Fruit fly (Drosophila melanogaster) whole organism, larva: ENCODE results near the gene CG3919.

ENCODE experiments used
- noc ChIP-seq: fragments of 200-800 bp; sonication (Bioruptor generic); optimal IDR thresholded peaks from 3 replicates; lab custom pipeline; 2019; ENCODE audit warnings: missing biosample characterization, mild to moderate bottlenecking, missing genetic modification characterization, moderate library complexity

CG3919 gene

DNA sequence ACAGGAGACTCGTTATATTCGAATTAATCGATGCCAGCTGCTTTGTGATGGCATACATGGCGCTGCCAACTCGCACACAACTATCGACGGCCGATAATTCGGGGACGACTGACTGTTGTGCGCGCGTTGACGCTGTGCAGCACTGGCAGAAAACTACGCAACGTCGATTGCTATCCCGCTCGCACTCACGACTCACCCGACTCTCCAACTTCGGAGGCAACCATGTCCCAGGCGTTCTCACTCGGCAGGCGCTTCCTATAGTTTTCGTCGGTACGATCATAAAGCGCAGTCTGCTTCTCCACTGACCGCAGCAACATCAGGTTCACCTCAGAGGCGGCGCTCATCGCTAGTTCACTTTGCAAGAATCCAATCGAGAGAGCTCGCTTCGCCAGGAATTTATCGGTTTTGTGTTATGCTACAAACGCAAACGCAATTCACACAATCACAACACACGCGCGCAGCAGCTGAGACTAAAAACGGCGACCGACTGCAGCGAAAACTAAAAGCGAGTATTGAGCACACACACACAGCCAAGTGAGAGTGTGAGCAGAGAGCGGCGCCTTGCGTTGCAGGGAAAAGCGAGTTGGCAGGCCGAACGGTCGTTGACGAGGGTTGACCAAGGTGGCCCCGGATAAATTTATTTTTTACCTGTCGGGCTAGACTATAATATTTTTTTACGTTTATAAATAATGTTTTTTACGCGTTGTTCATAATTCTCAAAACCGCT is 844 bp upstream of the CG3919 start, which contains the start of gene stwl:
stwl (minus strand) TSS at position 521 of the 727 bp plus-strand sequence.
- TF ChIP-seq noc (tag; lab: Kevin White, UChicago): no peak

DNA sequence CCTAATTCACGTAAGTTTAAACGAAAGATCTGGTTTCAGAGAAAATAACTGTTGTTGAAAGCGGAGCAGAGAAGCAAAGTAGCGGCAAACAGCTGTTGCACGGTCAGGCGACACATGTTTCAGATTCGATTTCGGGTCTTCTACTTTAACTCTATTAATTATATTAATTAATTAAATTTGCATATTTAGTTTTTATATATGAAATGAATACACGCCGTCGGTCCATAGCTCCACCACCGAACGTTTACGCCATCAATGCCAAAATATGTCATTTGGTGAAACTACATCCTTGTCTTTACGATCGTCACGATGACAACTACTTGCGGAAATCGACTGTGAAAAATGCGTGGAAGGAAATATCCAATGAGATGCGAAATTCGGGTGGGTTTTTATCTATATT is 466 bp downstream of the CG3919 start:
- TF ChIP-seq noc (tag; lab: Kevin White, UChicago): no peak

DNA sequence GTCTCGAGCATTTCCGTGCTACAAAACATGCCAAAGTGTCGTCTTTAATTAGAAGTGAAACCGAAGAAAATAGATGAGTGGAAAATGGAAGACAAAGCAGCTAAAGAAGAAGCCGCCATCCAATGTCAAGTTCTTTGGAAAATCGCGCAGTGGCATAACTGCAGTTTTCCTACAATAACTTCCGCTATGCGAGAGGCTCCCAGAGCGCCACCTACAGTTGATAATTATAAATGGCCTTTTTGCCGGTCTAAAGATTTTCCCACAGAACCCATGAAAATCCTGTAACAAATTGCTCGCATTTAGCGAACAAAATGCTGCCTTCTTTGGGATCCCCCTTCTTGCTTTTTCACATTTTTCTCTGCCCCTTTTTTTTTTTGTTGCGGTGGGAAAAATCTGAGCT is 9.6 kb downstream of the CG3919 start:
- TF ChIP-seq noc (tag; lab: Kevin White, UChicago): no peak

DNA sequence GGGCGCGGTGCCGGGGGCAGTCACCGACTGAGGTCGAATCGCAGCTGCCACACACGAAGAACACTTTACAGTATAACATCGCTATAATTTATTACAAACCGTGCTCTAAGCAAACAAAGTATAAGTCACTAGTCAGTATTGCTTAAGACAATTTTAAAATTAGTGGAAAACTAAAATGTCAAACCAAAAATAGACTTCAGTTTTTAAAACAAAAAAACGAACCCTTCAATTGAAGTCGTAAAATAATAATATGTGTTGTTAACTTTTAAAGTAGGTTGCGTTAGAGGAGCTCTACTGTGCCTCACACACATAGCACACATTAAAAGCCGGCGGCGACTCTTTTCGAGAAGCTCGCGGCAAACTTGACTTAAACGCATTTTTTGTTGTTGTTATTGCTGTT is 11.7 kb downstream of the CG3919 start:
- no peak for TF ChIP-seq noc (tag; lab: Kevin White, UChicago)

DNA sequence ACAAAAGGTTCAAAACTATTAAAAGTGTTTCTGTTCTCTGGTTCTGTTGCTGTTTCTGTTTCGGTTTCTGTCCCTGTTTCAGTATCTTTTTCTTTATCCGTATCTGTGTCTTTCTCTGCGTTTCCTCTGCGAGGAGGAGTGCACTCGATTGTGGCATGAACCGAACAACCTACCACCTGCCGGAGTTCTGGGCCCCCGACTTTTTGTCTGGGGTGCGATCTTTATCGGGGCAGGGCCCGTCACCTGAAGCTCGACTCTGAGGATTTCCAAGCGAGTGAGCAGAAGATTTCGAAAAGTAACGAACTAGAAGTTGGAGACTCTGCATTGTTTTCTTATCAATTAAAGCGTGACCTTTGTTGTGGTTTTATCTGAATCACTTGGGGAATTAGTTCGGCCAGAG is 13.2 kb downstream of the CG3919 start:
- no peak for TF ChIP-seq noc (tag; lab: Kevin White, UChicago)

DNA sequence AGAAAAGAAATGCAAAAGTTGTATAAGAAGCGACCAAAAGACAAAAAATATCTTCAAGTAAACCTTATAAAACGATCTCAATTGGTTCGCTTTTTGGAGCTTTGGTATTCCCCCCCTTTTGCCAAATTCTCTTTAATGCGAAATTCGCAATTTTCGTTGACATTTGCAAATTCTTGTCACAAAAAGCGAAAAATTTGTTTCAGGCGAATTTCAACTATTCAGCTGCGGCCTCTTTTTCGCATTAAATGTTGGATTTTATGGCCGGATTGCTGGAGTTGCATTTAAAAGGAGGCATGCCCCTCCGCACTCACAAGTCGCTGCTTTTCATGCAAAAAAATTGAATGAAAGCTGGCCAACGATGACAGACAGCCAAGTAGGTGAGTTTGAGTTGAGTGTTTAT is 14.7 kb downstream of the CG3919 start:
- no peak for TF ChIP-seq noc (tag; lab: Kevin White, UChicago)

DNA sequence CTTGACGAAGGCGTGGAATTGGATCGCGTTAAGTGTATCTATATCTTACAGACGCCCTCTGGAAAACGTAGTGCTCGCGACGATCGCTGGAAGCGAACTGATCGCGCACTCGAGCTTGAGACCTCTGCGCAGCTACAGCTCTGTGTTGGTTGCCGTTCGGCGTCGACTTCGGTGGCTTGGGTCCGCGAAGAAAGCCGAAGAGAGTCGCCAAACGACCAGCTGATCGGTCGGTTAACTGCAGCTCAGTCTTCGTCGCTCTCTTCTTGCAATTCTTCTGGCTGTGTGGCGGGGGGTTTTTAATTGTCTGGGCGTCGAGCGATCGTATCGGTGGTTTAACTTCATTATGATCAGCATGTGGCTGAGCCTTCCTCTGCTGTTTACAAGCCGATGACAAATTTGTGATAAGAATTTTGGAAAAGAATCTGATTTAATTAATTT is 16.9 kb downstream of the CG3919 start:
- no peak for TF ChIP-seq noc (tag; lab: Kevin White, UChicago)

DNA sequence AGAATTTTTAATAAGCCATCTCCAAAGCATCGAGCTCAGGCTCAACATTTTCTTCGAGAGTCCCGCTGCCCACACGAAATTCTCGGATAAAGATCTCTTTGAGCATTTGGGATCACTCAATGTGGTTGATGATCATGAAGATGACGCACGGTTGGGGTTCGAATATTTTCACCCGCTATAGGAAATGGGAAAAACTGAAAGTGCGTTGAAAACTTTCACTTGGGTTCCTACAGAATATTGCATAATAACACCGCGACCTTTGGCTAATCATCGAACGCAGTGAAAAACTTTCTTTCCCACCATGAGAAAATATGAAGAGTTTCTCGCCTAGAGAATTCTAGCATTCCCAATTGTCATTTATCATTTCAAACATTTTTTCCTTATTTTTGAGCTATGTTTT is 18.5 kb downstream of the CG3919 start:
- no peak for TF ChIP-seq noc (tag; lab: Kevin White, UChicago)

DNA sequence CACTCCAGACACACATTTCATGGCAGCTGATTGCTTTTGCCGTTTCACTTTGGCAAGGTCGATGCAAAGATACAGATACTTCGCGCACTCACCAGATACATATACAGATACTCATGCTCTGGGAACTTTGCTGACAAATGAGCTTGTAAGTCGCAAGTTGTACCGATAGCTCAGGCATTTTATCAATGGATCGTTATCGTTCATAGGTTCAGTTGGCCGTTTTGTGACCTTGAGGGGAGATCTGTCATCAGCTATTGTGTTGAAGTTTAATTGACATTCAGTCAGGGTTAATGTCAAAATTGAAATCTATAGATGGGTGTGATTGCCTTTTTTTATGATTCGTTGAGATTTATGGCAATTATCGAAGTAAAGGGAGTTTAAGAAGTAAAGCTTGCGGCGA is 21.8 kb downstream of the CG3919 start:
- no peak for TF ChIP-seq noc (tag; lab: Kevin White, UChicago)

DNA sequence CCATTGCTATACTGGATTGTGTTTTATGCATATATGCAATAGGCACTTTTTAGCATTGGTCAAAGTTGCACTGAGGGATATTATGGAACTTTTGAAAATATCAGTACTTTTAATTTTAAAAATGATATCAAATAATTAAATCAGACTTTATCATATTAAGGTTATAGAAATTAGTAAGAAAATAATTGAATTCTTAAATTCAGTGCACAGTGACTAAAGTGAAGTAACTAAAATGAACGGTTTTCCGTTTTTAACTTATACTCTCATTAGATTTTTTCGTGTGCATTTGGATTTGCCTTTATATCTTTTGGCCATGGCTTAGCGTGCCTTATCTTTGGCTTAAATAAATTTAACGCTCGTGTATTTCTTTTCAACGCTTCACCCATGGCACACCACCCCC is 30.2 kb downstream of the CG3919 start:
- TF ChIP-seq noc (tag; lab: Kevin White, UChicago): no peak

DNA sequence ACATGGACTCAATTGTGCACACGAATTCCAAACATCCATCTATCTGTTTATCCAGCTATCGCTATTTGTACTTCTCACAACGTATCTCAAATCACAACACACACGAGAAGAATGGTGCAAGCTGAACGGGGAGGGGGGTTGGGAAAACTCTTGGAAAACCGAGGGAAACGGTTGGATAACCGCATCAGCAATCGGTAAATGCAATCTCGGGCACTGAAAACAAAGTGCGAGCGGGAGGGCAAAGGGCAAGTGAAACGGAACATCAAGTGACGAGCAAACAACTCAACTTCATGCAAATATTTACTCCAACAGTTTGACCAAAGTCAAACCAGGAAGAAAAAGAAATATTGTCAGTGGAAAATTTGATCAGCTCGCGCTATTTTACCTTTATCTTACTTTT is 36.4 kb downstream of the CG3919 start:
- TF ChIP-seq noc (tag; lab: Kevin White, UChicago): no peak

DNA sequence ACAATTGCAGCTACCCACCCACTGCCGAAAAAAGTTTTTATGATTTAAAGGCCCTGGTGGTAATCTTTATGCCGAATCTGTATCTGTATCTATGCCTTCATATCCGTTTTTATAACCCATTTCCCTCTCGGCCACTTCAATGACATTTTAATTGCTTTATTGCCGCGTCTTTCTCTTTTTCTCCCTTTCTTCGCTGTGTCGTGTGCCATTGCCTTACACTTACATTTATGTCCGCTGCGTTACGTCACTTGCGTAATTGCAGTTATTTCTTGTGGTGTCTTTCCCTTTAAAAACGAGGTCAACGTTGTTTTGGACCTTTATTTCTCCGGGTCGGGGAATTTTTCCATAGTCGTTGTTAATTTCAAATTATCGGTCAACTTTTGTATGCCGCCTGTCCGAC is 36.9 kb downstream of the CG3919 start:
- no peak for TF ChIP-seq noc (tag; lab: Kevin White, UChicago)

DNA sequence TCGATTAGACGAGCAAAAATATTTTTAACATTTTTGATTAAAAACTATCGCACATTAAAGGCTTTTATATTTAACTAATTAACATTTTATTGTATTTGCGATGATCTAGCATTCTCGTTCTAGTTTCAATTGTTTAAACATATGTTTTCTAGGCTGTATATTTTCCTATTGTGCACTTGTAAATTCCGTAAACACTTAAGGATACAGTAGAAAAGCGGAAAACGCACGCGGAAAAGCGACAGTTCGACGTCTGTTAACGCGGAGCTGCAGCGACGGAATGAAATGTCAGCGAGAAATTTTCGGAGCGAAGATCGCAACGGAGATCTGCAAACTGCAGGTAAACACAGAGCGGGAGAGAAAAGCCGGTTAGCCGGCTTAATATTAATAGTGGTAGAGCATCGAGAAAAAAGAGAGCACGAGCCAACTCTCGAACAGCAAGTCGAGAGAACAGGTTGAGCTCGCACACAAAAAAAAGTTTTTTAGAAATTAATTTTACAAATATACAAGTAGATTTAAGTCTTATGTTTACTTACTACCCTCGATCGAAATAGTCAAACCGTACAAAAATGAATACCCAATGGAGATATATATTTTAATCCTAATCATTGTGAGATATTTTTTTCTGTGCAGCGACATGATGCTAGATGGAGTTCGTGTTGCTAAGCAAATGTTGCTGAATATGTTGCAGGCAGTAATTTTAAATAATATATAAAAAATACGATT is 38.1 kb downstream of the CG3919 start:
- no peak for TF ChIP-seq noc (tag; lab: Kevin White, UChicago)

DNA sequence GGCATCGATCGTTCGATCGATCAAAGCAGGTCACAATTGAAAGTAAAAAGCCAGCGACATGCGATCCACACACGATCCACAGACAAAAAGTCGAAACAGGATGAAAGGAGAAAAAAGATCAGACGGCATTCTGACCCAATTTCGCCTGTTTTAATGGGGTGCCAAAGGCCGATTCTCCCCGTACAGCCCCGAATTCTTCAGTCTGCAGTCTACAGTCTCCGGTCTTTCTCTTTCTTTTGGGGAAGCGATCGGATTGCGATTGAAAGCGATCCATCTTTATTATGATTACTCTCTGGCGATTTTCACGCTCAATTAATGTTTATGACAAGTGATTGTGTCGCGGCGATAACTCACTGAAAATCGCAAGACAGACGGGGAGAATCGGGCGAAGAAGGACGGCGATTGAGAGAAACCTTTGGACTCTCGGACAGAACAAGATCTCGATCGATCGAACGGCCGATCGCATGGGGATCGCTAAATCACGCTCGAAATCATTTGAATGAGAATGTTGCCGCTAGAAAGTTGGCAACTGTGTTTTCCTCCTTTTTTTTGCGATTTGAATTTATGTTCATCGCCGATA is 40.0 kb downstream of the CG3919 start:
- TF ChIP-seq noc (tag; lab: Kevin White, UChicago): no peak

DNA sequence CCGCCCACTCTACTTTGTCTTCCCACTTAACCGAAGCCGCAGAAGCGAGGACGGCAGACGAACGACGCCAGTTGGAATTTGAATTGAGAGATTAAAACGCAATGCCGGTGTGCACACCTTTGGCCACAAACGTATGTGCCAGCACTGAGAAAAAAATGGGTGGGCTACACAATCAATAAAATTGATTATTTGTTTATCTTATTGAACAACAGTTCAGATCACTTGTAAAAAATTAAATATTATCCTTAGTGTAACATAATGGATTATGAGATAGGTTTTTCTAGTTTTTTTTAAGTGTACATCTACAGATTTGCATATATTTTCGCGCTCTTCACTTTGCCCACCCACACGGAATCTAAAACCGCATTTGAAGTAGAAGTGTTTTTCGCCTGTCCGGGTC is 41.1 kb downstream of the CG3919 start:
- TF ChIP-seq noc (tag; lab: Kevin White, UChicago): no peak

DNA sequence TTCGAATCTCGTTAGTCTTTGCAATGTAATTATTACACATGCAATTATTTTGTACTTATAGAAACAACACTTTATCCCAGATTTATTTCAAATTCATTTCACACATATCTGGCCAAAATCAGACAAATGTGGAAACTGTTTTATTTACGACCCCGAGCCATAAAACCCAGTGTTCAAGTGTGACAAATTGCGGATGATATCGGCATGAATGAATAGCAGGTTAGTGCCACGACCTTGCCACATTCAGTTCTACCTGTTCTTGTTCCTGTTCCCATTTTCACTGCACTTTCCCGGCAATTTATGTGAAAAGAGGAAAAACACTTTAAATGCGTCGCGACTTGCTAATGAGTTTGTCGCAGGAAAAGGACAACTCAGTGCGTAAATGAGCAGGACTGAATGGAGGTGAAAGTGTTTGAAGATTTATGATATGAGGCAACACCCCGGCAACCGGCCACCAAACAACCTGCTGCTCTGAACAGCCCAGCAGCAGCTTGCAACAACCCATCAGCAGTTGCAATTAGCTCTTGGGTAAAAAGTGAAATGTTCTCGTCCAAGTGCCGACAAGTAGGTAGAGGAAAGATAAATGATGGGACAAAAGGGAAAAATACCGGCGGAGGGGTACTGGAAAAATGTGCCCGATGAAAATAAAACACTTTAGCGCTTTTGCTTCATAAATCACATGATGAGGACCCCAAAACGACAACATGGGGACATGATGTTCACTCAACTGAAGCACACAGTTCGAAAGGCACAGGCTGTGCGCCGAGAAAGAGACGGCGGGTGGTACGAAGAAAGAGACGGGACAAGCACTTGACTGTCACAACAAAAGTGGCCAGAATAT is 42.2 kb downstream of the CG3919 start:
- no peak for TF ChIP-seq noc (tag; lab: Kevin White, UChicago)
